Worm (Caenorhabditis elegans): ENCODE results near the gene sto-1.

DNA sequence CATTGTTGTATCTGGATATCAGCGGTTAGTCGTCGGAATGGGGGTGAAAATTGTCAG is 10.8 kb downstream of the sto-1 start, which contains the start of the genes unc-98 and F08C6.18:
- TF ChIP-seq ztf-23 (GFP tag; IDR thresholded peaks at IDR 0.05) (no peak), cog-1 (tag; optimal IDR thresholded peaks at IDR 0.05) (no peak), flt-1 (GFP tag; IDR thresholded peaks at IDR 0.05) (no peak), T22C8.4 (GFP tag; IDR thresholded peaks at IDR 0.05) (no peak), med-1 (GFP tag; optimal IDR thresholded peaks at IDR 0.05; ENCODE audit: insufficient read depth) (no peak), klf-2 (GFP tag; conservative IDR thresholded peaks at IDR 0.05) (no peak), ref-1 (GFP tag; conservative IDR thresholded peaks at IDR 0.05) (no peak)

Data from whole organism, midembryonic.